Worm (Caenorhabditis elegans) whole organism, early embryonic: ENCODE results near the gene Y105C5A.1.
"Not testable (repeated sequence)": the region's sequence is repeated elsewhere in the genome, so short reads cannot be mapped to it uniquely, and the experiment has no call there.

Source experiments
- B0310.2 ChIP-seq: sonication (generic microtip); optimal IDR thresholded peaks from 2 replicates; lab custom pipeline; 2016; ENCODE audit warnings: mild to moderate bottlenecking, missing genetic modification characterization, missing compliant biosample characterization
- F13C5.2 ChIP-seq: sonication (generic microtip); optimal IDR thresholded peaks from 2 replicates; lab custom pipeline; 2017; ENCODE audit warnings: mild to moderate bottlenecking, missing genetic modification characterization, inconsistent platforms, missing compliant biosample characterization
- aly-1 ChIP-seq: sonication (generic microtip); optimal IDR thresholded peaks from 2 replicates; lab custom pipeline; 2016; ENCODE audit warnings: missing genetic modification characterization, missing compliant biosample characterization
- ama-1 ChIP-seq: fragments of 150-350 bp; optimal IDR thresholded peaks from 2 replicates; lab custom pipeline; 2014
- ceh-13 ChIP-seq: fragments of 200-800 bp; sonication (Bioruptor generic); optimal IDR thresholded peaks from 2 replicates; lab custom pipeline; 2018; ENCODE audit warnings: mild to moderate bottlenecking, missing genetic modification characterization, missing compliant biosample characterization
- ceh-36 ChIP-seq: sonication (generic microtip); optimal IDR thresholded peaks from 2 replicates; lab custom pipeline; 2016; ENCODE audit warnings: missing genetic modification characterization, inconsistent platforms, missing compliant biosample characterization
- ets-7 ChIP-seq: sonication (generic microtip); optimal IDR thresholded peaks from 2 replicates; lab custom pipeline; 2016; ENCODE audit warnings: missing genotype, missing genetic modification characterization, missing compliant biosample characterization
- flt-1 ChIP-seq: fragments of 200-800 bp; sonication (Bioruptor generic); IDR thresholded peaks from 2 replicates; pipeline ENCODE4 v1.3.6; 2022; ENCODE audit warnings: missing genetic modification characterization, missing compliant biosample characterization
- hmbx-1 ChIP-seq: sonication (generic microtip); optimal IDR thresholded peaks from 2 replicates; lab custom pipeline; 2016; ENCODE audit warnings: mild to moderate bottlenecking, missing genetic modification characterization, missing compliant biosample characterization
- hmg-4 ChIP-seq: fragments of 200-800 bp; sonication (Bioruptor generic); optimal IDR thresholded peaks from 2 replicates; lab custom pipeline; 2018; ENCODE audit warnings: mild to moderate bottlenecking, missing genetic modification characterization, missing compliant biosample characterization
- hnd-1 ChIP-seq: sonication (generic microtip); optimal IDR thresholded peaks from 2 replicates; lab custom pipeline; 2016; ENCODE audit warnings: missing genetic modification characterization, missing compliant biosample characterization
- pes-1 ChIP-seq: fragments of 200-800 bp; sonication (Bioruptor generic); IDR thresholded peaks from 2 replicates; pipeline ENCODE4 v1.3.6; 2022; ENCODE audit warnings: missing genetic modification reagents, missing genetic modification characterization, missing compliant biosample characterization
- scrt-1 ChIP-seq: fragments of 200-800 bp; sonication (Bioruptor generic); IDR thresholded peaks from 2 replicates; pipeline ENCODE4 v1.3.6; 2022; ENCODE audit warnings: missing genetic modification characterization, missing compliant biosample characterization
- sea-1 ChIP-seq: fragments of 200-800 bp; sonication (Bioruptor generic); conservative IDR thresholded peaks from 2 replicates; pipeline ENCODE4 v1.3.6; 2022; ENCODE audit warnings: missing genetic modification characterization, missing compliant biosample characterization
- tbx-11 ChIP-seq: fragments of 200-800 bp; sonication (Bioruptor generic); IDR thresholded peaks from 2 replicates; pipeline ENCODE4 v1.3.6; 2022; ENCODE audit warnings: missing genetic modification characterization, missing compliant biosample characterization
- tbx-37 ChIP-seq: fragments of 200-800 bp; sonication (Bioruptor generic); conservative IDR thresholded peaks from 2 replicates; pipeline ENCODE4 v1.3.6; 2022; ENCODE audit warnings: missing genetic modification reagents, missing genetic modification characterization, missing compliant biosample characterization
- tra-4 ChIP-seq: sonication (generic microtip); optimal IDR thresholded peaks from 2 replicates; lab custom pipeline; 2017; ENCODE audit warnings: missing genetic modification characterization, missing compliant biosample characterization

Gene Y105C5A.1

ce11 chrIV:15564327-15564726 lies at the start of gene Y105C5A.1:
TSS of gene Y105C5A.1 (minus strand) at chrIV:15564427.
- no peak for TF ChIP-seq tra-4 (tag; lab: Kevin White, UChicago)
- no peak for TF ChIP-seq scrt-1 (GFP tag; lab: Robert Waterston, UW)
- TF ChIP-seq pes-1 (GFP tag; lab: Robert Waterston, UW), result no peak
- no peak for TF ChIP-seq ceh-13 (GFP tag; lab: Kevin White, UChicago)
- TF ChIP-seq hnd-1 (tag; lab: Kevin White, UChicago), result no peak
- no peak for TF ChIP-seq F13C5.2 (tag; lab: Kevin White, UChicago)
- no peak for TF ChIP-seq tbx-37 (GFP tag; lab: Robert Waterston, UW)
- TF ChIP-seq B0310.2 (tag; lab: Kevin White, UChicago), result no peak
- no peak for TF ChIP-seq hmbx-1 (tag; lab: Kevin White, UChicago)
- TF ChIP-seq hmg-4 (GFP tag; lab: Kevin White, UChicago), result no peak
- TF ChIP-seq ama-1 (lab: Kevin White, UChicago), result no peak
- TF ChIP-seq sea-1 (GFP tag; lab: Robert Waterston, UW), result no peak
- TF ChIP-seq ets-7, result no peak
- TF ChIP-seq ceh-36 (tag; lab: Kevin White, UChicago), result no peak
- no peak for TF ChIP-seq flt-1 (GFP tag; lab: Robert Waterston, UW)
- TF ChIP-seq tbx-11, result no peak
- no peak for TF ChIP-seq aly-1 (tag; lab: Kevin White, UChicago)

- no peak for TF ChIP-seq hmg-4 (GFP tag; lab: Kevin White, UChicago)
- no peak for TF ChIP-seq ceh-36 (tag; lab: Kevin White, UChicago)
- no peak for TF ChIP-seq sea-1 (GFP tag; lab: Robert Waterston, UW)
These were observed 48.9 kb upstream of the Y105C5A.1 start for ce11 chrIV:15613141-15613540.

ce11 chrIV:15606396-15606795 lies 42.2 kb upstream of the Y105C5A.1 start:
- TF ChIP-seq scrt-1 (GFP tag; lab: Robert Waterston, UW) (no peak), hmg-4 (GFP tag; lab: Kevin White, UChicago) (no peak), hmbx-1 (tag; lab: Kevin White, UChicago) (no peak), F13C5.2 (tag; lab: Kevin White, UChicago) (no peak), ceh-36 (tag; lab: Kevin White, UChicago) (no peak), ama-1 (lab: Kevin White, UChicago) (no peak), B0310.2 (tag; lab: Kevin White, UChicago) (no peak), ceh-13 (GFP tag; lab: Kevin White, UChicago) (no peak), pes-1 (GFP tag; lab: Robert Waterston, UW) (no peak)

- TF ChIP-seq B0310.2 (tag; lab: Kevin White, UChicago), result no peak
- TF ChIP-seq flt-1 (GFP tag; lab: Robert Waterston, UW), result no peak
These were observed 40.0 kb upstream of the Y105C5A.1 start for ce11 chrIV:15604194-15604593.

- not testable (repeated sequence) for TF ChIP-seq sea-1 (GFP tag; lab: Robert Waterston, UW); B0310.2 (tag; lab: Kevin White, UChicago); F13C5.2 (tag; lab: Kevin White, UChicago)
These were observed 30.9 kb upstream of the Y105C5A.1 start, which contains the start of the genes pqn-78 and pqn-79 for ce11 chrIV:15594935-15595620. TSS of gene pqn-78 (minus strand) at chrIV:15595035. TSS of gene pqn-79 (plus strand) at chrIV:15595570.

ce11 chrIV:15593078-15593477 lies 28.9 kb upstream of the Y105C5A.1 start:
- TF ChIP-seq aly-1 (tag; lab: Kevin White, UChicago) (no peak), sea-1 (GFP tag; lab: Robert Waterston, UW) (no peak), scrt-1 (GFP tag; lab: Robert Waterston, UW) (no peak), hnd-1 (tag; lab: Kevin White, UChicago) (no peak), B0310.2 (tag; lab: Kevin White, UChicago) (no peak), ceh-13 (GFP tag; lab: Kevin White, UChicago) (no peak), flt-1 (GFP tag; lab: Robert Waterston, UW) (no peak), F13C5.2 (tag; lab: Kevin White, UChicago) (no peak), hmbx-1 (tag; lab: Kevin White, UChicago) (no peak), hmg-4 (GFP tag; lab: Kevin White, UChicago) (no peak), ceh-36 (tag; lab: Kevin White, UChicago) (no peak), ets-7 (no peak), ama-1 (lab: Kevin White, UChicago) (no peak), tbx-37 (GFP tag; lab: Robert Waterston, UW) (no peak), pes-1 (GFP tag; lab: Robert Waterston, UW) (no peak), tbx-11 (no peak), tra-4 (tag; lab: Kevin White, UChicago) (no peak)

- TF ChIP-seq B0310.2 (tag; lab: Kevin White, UChicago) (no peak), flt-1 (GFP tag; lab: Robert Waterston, UW) (no peak), sea-1 (GFP tag; lab: Robert Waterston, UW) (no peak), ceh-13 (GFP tag; lab: Kevin White, UChicago) (no peak), hnd-1 (tag; lab: Kevin White, UChicago) (no peak), scrt-1 (GFP tag; lab: Robert Waterston, UW) (no peak), ets-7 (no peak)
These were observed 27.7 kb upstream of the Y105C5A.1 start for ce11 chrIV:15591975-15592374.
